Worm (Caenorhabditis elegans) whole organism, L3 larva: ENCODE data around the gene acox-1.5.

Source experiments
- ZK546.5 ChIP-seq: sonication (generic microtip); optimal IDR thresholded peaks from 2 replicates; lab custom pipeline; 2017; ENCODE audit warnings: missing biosample characterization, missing genetic modification characterization
- aly-2 ChIP-seq: fragments of 150-350 bp; optimal IDR thresholded peaks from 2 replicates; lab custom pipeline; 2014; ENCODE audit warnings: missing biosample characterization, missing genetic modification characterization
- ama-1 ChIP-seq: fragments of 150-350 bp; optimal IDR thresholded peaks from 2 replicates; lab custom pipeline; 2018
- elt-2 ChIP-seq: sonication (generic microtip); optimal IDR thresholded peaks from 2 replicates; lab custom pipeline; 2016; ENCODE audit warnings: missing genetic modification reagents, mild to moderate bottlenecking, missing genetic modification characterization, missing compliant biosample characterization
- fos-1 ChIP-seq: fragments of 150-350 bp; optimal IDR thresholded peaks from 2 replicates; lab custom pipeline; 2014; ENCODE audit warnings: missing biosample characterization, missing genetic modification characterization
- lin-39 ChIP-seq: fragments of 150-350 bp; optimal IDR thresholded peaks from 2 replicates; lab custom pipeline; 2018; ENCODE audit warnings: missing biosample characterization, missing genetic modification reagents, missing genetic modification characterization
- nhr-11 ChIP-seq: fragments of 150-350 bp; optimal IDR thresholded peaks from 2 replicates; lab custom pipeline; 2014; ENCODE audit warnings: missing biosample characterization, missing genetic modification characterization
- nhr-77 ChIP-seq: fragments of 150-350 bp; optimal IDR thresholded peaks from 2 replicates; lab custom pipeline; 2014; ENCODE audit warnings: missing biosample characterization, missing genetic modification characterization
- skn-1 ChIP-seq: fragments of 150-350 bp; optimal IDR thresholded peaks from 2 replicates; lab custom pipeline; 2014; ENCODE audit warnings: missing biosample characterization, missing genetic modification characterization
- snpc-4 ChIP-seq: fragments of 150-350 bp; optimal IDR thresholded peaks from 2 replicates; lab custom pipeline; 2014; ENCODE audit warnings: missing biosample characterization, missing genetic modification characterization
- ztf-4 ChIP-seq: fragments of 150-350 bp; optimal IDR thresholded peaks from 2 replicates; lab custom pipeline; 2014; ENCODE audit warnings: missing biosample characterization, missing genetic modification characterization

DNA sequence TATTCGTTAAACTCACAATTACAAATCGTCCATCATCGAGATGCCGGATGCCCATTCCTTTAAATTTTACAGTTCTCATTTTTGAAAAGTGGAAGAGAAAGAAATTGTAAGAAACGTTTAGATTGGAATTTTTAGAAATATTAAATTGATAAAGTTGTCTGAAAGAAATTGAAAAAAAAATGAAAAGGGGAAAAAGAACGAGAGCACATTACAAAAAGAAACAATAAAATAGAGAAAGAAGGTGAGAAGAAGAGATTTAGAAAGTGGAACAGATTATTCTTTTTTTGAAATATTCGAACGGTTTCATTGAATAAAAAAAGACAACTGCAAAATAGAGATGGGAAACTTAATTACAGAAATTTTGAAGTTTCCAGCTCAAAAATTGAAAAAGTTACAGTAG is 30.8 kb downstream of the acox-1.5 start, which contains the start of gene C48B4.8:
- TF ChIP-seq fos-1 (tag; lab: Kevin White, UChicago) (no peak), skn-1 (tag; lab: Kevin White, UChicago) (no peak), ama-1 (no peak), ztf-4 (tag; lab: Kevin White, UChicago) (no peak), nhr-77 (tag; lab: Kevin White, UChicago) (no peak), aly-2 (tag; lab: Kevin White, UChicago) (no peak), lin-39 (tag; lab: Kevin White, UChicago) (no peak), ZK546.5 (tag; lab: Kevin White, UChicago) (no peak), snpc-4 (no peak), nhr-11 (tag; lab: Kevin White, UChicago) (no peak), elt-2 (tag; lab: Kevin White, UChicago) (no peak)
